Worm (Caenorhabditis elegans): ENCODE results near the gene rsr-2.

- TF ChIP-seq mls-2 (tag; optimal IDR thresholded peaks at IDR 0.05) (no peak), snpc-4 (tag; optimal IDR thresholded peaks at IDR 0.05) (no peak), blmp-1 (tag; optimal IDR thresholded peaks at IDR 0.05) (no peak), elt-1 (tag; optimal IDR thresholded peaks at IDR 0.05; ENCODE audit: borderline replicate concordance, insufficient read depth) (no peak)
Measured at ce11 chrII:12186726-12187125, 38.4 kb upstream of the rsr-2 start.
